Fruit fly (Drosophila melanogaster): ENCODE results near the gene Qsox3.
A peak's percentile ranks its signal among the peaks of the same experiment; 100 is the strongest.

The Qsox3 gene

DNA sequence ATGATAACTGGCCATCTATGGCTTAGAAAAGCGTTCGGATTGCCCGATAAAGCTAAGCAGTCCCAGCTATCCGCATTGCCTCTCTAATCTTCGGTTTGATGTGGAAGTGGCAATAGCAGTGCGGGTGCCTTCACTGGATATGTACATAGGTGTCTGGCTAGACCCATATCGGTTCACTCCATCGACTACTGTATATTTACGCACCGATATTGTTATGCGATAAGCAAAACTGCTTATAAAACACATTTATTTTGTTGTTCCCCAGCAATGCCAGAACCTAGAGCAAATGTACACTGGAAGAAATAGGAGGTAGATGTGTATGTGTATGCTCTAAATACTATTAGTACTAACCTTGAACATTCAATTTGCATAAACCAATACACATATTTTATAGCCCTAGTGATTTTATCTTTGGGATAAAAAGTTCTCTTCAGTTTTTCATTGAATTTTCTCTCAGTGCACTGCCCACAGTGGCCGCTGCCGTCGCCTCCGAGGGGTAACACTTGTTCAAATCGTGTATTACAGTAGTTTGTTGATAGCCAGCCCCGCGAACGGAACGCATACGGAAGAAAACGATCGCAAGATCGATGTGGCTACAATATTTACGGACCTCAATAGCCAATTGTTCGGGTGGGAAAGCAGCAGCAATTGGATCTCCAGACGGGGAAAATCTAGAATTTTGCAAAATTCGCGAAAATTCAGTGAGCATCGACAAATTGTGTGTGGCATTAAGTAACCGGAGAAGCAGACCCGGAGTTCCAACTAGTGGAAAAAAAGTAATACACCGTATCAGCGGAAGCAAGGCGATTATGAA, 41.3 kb upstream of the Qsox3 start, which contains the start of gene CG31431 (continued):
- peak; percentile 98 for TF ChIP-seq ind (GFP tag; optimal IDR thresholded peaks at IDR 0.05)
- TF ChIP-seq CG2202 (tag; optimal IDR thresholded peaks at IDR 0.05) = peak; percentile 86
- peak; percentile 97 for TF ChIP-seq tin (GFP tag; optimal IDR thresholded peaks at IDR 0.05)
- TF ChIP-seq Dip2 (GFP tag; IDR thresholded peaks at IDR 0.05) = peak; percentile 70; the same call in 1 of the 2 replicates
- TF ChIP-seq Ets97D (GFP tag; optimal IDR thresholded peaks at IDR 0.05) = peak; percentile 90
- TF ChIP-seq cad (GFP tag; optimal IDR thresholded peaks at IDR 0.05) = no peak
- peak; percentile 95 for TF ChIP-seq CG43689 (GFP tag; IDR thresholded peaks at IDR 0.05)
- TF ChIP-seq kah (GFP tag; optimal IDR thresholded peaks at IDR 0.05) = peak; percentile 93
- TF ChIP-seq Myb (GFP tag; optimal IDR thresholded peaks at IDR 0.05) = peak; percentile 90
- peak; percentile 94 for TF ChIP-seq CG2889 (GFP tag; IDR thresholded peaks at IDR 0.05)
- TF ChIP-seq sens-2 (GFP tag; IDR thresholded peaks at IDR 0.05) = peak; percentile 93
- TF ChIP-seq CG13287 (GFP tag; IDR thresholded peaks at IDR 0.05; ENCODE audit: partially characterized antibody) = no peak
- TF ChIP-seq Eip74EF (GFP tag; optimal IDR thresholded peaks at IDR 0.05) = peak in 1 of 2 experiments; percentile 96
- peak; percentile 81 for TF ChIP-seq CG18011 (GFP tag; optimal IDR thresholded peaks at IDR 0.05)
- peak; percentile 19 to 70 for TF ChIP-seq insv (GFP tag; optimal IDR thresholded peaks at IDR 0.05)
- peak; percentile 95 for TF ChIP-seq CG4328 (GFP tag; optimal IDR thresholded peaks at IDR 0.05)
- TF ChIP-seq ken (GFP tag; IDR thresholded peaks at IDR 0.05) = peak; percentile 95
- TF ChIP-seq YL-1 (GFP tag; optimal IDR thresholded peaks at IDR 0.05) = peak; percentile 83
- peak; percentile 90 for TF ChIP-seq CG11560 (tag; IDR thresholded peaks at IDR 0.05)
- TF ChIP-seq GATAe (GFP tag; conservative IDR thresholded peaks at IDR 0.05) = peak; percentile 94
- peak; percentile 87 for TF ChIP-seq trh (GFP tag; optimal IDR thresholded peaks at IDR 0.05)
- TF ChIP-seq cg (GFP tag; optimal IDR thresholded peaks at IDR 0.05) = no peak
- peak; percentile 98 for TF ChIP-seq CG17829 (tag; optimal IDR thresholded peaks at IDR 0.05)
- peak; percentile 90 for TF ChIP-seq nerfin-1 (tag; optimal IDR thresholded peaks at IDR 0.05)
- no peak for TF ChIP-seq prd (optimal IDR thresholded peaks at IDR 0.05)
- TF ChIP-seq prd (GFP tag; IDR thresholded peaks at IDR 0.05) = peak; percentile 98
- TF ChIP-seq CG10431 (GFP tag; optimal IDR thresholded peaks at IDR 0.05) = peak; percentile 69
- TF ChIP-seq CG4617 (GFP tag; optimal IDR thresholded peaks at IDR 0.05; ENCODE audit: borderline replicate concordance) = peak; percentile 93
- TF ChIP-seq unpg (GFP tag; optimal IDR thresholded peaks at IDR 0.05) = peak; percentile 98
- TF ChIP-seq sd (tag; optimal IDR thresholded peaks at IDR 0.05) = peak; percentile 93
- peak; percentile 88 for TF ChIP-seq CG11723 (GFP tag; optimal IDR thresholded peaks at IDR 0.05)
- TF ChIP-seq NC2β (GFP tag; optimal IDR thresholded peaks at IDR 0.05) = peak; percentile 97
- peak; percentile 97 for TF ChIP-seq chif (GFP tag; optimal IDR thresholded peaks at IDR 0.05)
- peak; percentile 85 for TF ChIP-seq exex (tag; optimal IDR thresholded peaks at IDR 0.05)
- peak; percentile 93 for TF ChIP-seq Sox100B (GFP tag; optimal IDR thresholded peaks at IDR 0.05)
- peak; percentile 97 for TF ChIP-seq CG13894 (tag; optimal IDR thresholded peaks at IDR 0.05)
- no peak for TF ChIP-seq pita (GFP tag; optimal IDR thresholded peaks at IDR 0.05)
- TF ChIP-seq Tbp (GFP tag; optimal IDR thresholded peaks at IDR 0.05) = no peak
- peak; percentile 94 for TF ChIP-seq Asciz (GFP tag; optimal IDR thresholded peaks at IDR 0.05)
- TF ChIP-seq CG4282 (GFP tag; optimal IDR thresholded peaks at IDR 0.05) = peak; percentile 92
- peak; percentile 97 for TF ChIP-seq eyg (GFP tag; optimal IDR thresholded peaks at IDR 0.05)
- peak; percentile 98 for TF ChIP-seq CG3847 (GFP tag; IDR thresholded peaks at IDR 0.05)
- peak; percentile 66 for TF ChIP-seq corto (GFP tag; optimal IDR thresholded peaks at IDR 0.05)
- peak; percentile 86 for TF ChIP-seq Adf1 (GFP tag; IDR thresholded peaks at IDR 0.05)
- TF ChIP-seq Doc3 (GFP tag; IDR thresholded peaks at IDR 0.05; ENCODE audit: partially characterized antibody) = no peak
- peak; percentile 97 for TF ChIP-seq CG14710 (tag; optimal IDR thresholded peaks at IDR 0.05)
- TF ChIP-seq Antp (GFP tag; optimal IDR thresholded peaks at IDR 0.05) = peak; percentile 98
- TF ChIP-seq Trl (optimal IDR thresholded peaks at IDR 0.05) = no peak
- peak; percentile 98 for TF ChIP-seq Trl (GFP tag; optimal IDR thresholded peaks at IDR 0.05)
